Fruit fly (Drosophila melanogaster) whole organism, adult: ENCODE data around the gene CG14237.

ENCODE experiments used
- CG11617 ChIP-seq: fragments of 200-800 bp; sonication (Bioruptor generic); optimal IDR thresholded peaks from 2 replicates; lab custom pipeline; 2017; ENCODE audit warnings: mild to moderate bottlenecking, missing biosample characterization, missing genetic modification reagents, missing genetic modification characterization
- CG12768 ChIP-seq: fragments of 200-800 bp; sonication (Bioruptor generic); optimal IDR thresholded peaks from 2 replicates; lab custom pipeline; 2017; ENCODE audit warnings: missing biosample characterization, missing genetic modification characterization, mild to moderate bottlenecking, moderate library complexity, missing genetic modification reagents
- CG14711 ChIP-seq: fragments of 200-800 bp; sonication (Bioruptor generic); optimal IDR thresholded peaks from 2 replicates; lab custom pipeline; 2018; ENCODE audit warnings: missing biosample characterization, mild to moderate bottlenecking, missing genetic modification characterization, moderate library complexity
- CG1620 ChIP-seq: fragments of 200-800 bp; sonication (Bioruptor generic); optimal IDR thresholded peaks from 2 replicates; lab custom pipeline; 2016; ENCODE audit warnings: missing biosample characterization, missing genetic modification characterization
- CG33017 ChIP-seq: fragments of 200-800 bp; sonication (Bioruptor generic); optimal IDR thresholded peaks from 2 replicates; lab custom pipeline; 2018; ENCODE audit warnings: missing biosample characterization, mild to moderate bottlenecking, missing genetic modification characterization, moderate library complexity
- CG5204 ChIP-seq: fragments of 200-800 bp; sonication (Bioruptor generic); optimal IDR thresholded peaks from 2 replicates; lab custom pipeline; 2016; ENCODE audit warnings: missing biosample characterization, missing genetic modification characterization
- CG7045 ChIP-seq: fragments of 200-800 bp; sonication (Bioruptor generic); optimal IDR thresholded peaks from 2 replicates; lab custom pipeline; 2017; ENCODE audit warnings: missing biosample characterization, mild to moderate bottlenecking, missing genetic modification characterization
- CG7101 ChIP-seq: fragments of 200-800 bp; sonication (Bioruptor generic); optimal IDR thresholded peaks from 2 replicates; lab custom pipeline; 2018; ENCODE audit warnings: missing biosample characterization, mild to moderate bottlenecking, missing genetic modification characterization, moderate library complexity
- Clk ChIP-seq: fragments of 200-800 bp; sonication (Bioruptor generic); optimal IDR thresholded peaks from 2 replicates; lab custom pipeline; 2017; ENCODE audit warnings: missing biosample characterization, missing genetic modification characterization
- Crg-1 ChIP-seq: fragments of 200-800 bp; sonication (Bioruptor generic); optimal IDR thresholded peaks from 2 replicates; lab custom pipeline; 2016; ENCODE audit warnings: missing biosample characterization, missing genetic modification characterization
- Hr96 ChIP-seq: fragments of 200-800 bp; sonication (Bioruptor generic); optimal IDR thresholded peaks from 2 replicates; lab custom pipeline; 2016; ENCODE audit warnings: missing biosample characterization, missing genetic modification characterization
- Mnt ChIP-seq: fragments of 200-800 bp; sonication (Bioruptor generic); optimal IDR thresholded peaks from 2 replicates; lab custom pipeline; 2016; ENCODE audit warnings: missing biosample characterization, mild to moderate bottlenecking, missing genetic modification characterization
- bab1 ChIP-seq: fragments of 200-800 bp; sonication (Bioruptor generic); optimal IDR thresholded peaks from 3 replicates; lab custom pipeline; 2019; ENCODE audit warnings: missing biosample characterization, mild to moderate bottlenecking, missing genetic modification characterization, moderate library complexity
- cic ChIP-seq: fragments of 200-800 bp; sonication (Bioruptor generic); optimal IDR thresholded peaks from 2 replicates; lab custom pipeline; 2017; ENCODE audit warnings: missing biosample characterization, mild to moderate bottlenecking, missing genetic modification characterization, moderate library complexity
- cnc ChIP-seq, 2 experiments: fragments of >200 bp; optimal IDR thresholded peaks; 2 replicates each; lab custom pipeline; 2017
- kay ChIP-seq: fragments of 200-800 bp; sonication (Bioruptor generic); peaks from one replicate; lab custom pipeline; 2016; ENCODE audit warnings: missing biosample characterization, missing genetic modification characterization, borderline replicate concordance
- ovo ChIP-seq: fragments of 200-800 bp; sonication (Bioruptor generic); optimal IDR thresholded peaks from 2 replicates; lab custom pipeline; 2016; ENCODE audit warnings: missing biosample characterization, missing genetic modification characterization
- pad ChIP-seq: fragments of 200-800 bp; sonication (Bioruptor generic); optimal IDR thresholded peaks from 3 replicates; lab custom pipeline; 2017; ENCODE audit warnings: missing biosample characterization, missing genetic modification characterization, mild to moderate bottlenecking, moderate library complexity, missing genetic modification reagents
- tj ChIP-seq: fragments of 200-800 bp; sonication (Bioruptor generic); optimal IDR thresholded peaks from 3 replicates; lab custom pipeline; 2017; ENCODE audit warnings: missing biosample characterization, mild to moderate bottlenecking, missing genetic modification characterization, moderate library complexity
- toe ChIP-seq: fragments of 200-800 bp; sonication (Bioruptor generic); optimal IDR thresholded peaks from 2 replicates; lab custom pipeline; 2016; ENCODE audit warnings: missing biosample characterization, missing genetic modification characterization

CG14237 gene

dm6 chr3R:26499136-26499535 lies 42.5 kb downstream of the CG14237 start:
- TF ChIP-seq CG7101 (no peak), tj (GFP tag; lab: Kevin White, UChicago) (no peak), Hr96 (GFP tag; lab: Kevin White, UChicago) (no peak), CG12768 (GFP tag; lab: Kevin White, UChicago) (no peak), ovo (no peak)

dm6 chr3R:26500355-26500754 lies 43.7 kb downstream of the CG14237 start:
- TF ChIP-seq tj (GFP tag; lab: Kevin White, UChicago) (no peak), CG14711 (tag; lab: Kevin White, UChicago) (no peak), pad (GFP tag; lab: Kevin White, UChicago) (no peak), bab1 (no peak), cic (GFP tag; lab: Kevin White, UChicago) (no peak), Hr96 (GFP tag; lab: Kevin White, UChicago) (no peak), CG7101 (no peak), Clk (no peak), CG12768 (GFP tag; lab: Kevin White, UChicago) (no peak), Mnt (no peak), cnc (optimal IDR thresholded peaks at IDR 0.05; lab: Kevin White, UChicago) (no peak)

DNA sequence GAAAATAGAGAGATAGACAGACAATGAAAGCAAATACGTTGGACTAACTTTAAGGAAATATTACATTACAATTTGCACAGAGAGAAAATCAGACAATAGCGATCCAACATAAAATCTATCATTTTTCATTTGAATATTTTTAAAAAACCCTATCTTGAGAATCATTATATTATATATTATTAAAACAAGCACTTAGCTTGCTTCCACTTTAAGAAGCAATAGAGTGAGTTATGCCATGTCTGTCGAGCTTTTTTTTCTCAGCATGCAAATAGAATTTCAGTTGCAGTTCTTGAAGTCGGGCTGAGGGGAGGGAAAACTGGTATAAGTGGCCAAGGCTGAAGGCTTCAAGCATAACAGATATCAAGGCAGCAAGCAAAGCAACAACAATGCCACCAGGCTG lies 45.4 kb downstream of the CG14237 start:
- TF ChIP-seq Hr96 (GFP tag; lab: Kevin White, UChicago): no peak
- TF ChIP-seq CG11617: no peak
- no peak for TF ChIP-seq bab1
- no peak for TF ChIP-seq pad (GFP tag; lab: Kevin White, UChicago)
- no peak for TF ChIP-seq tj (GFP tag; lab: Kevin White, UChicago)

- TF ChIP-seq pad (GFP tag; lab: Kevin White, UChicago): no peak
- TF ChIP-seq bab1: no peak
- TF ChIP-seq CG33017 (tag; lab: Kevin White, UChicago): no peak
- no peak for TF ChIP-seq cic (GFP tag; lab: Kevin White, UChicago)
- TF ChIP-seq Mnt: no peak
- no peak for TF ChIP-seq CG11617
- TF ChIP-seq kay (GFP tag; lab: Kevin White, UChicago): no peak
- no peak for TF ChIP-seq CG7101
- TF ChIP-seq CG7045 (GFP tag; lab: Kevin White, UChicago): no peak
- TF ChIP-seq Crg-1 (GFP tag; lab: Kevin White, UChicago): no peak
- no peak for TF ChIP-seq CG1620
- TF ChIP-seq Hr96 (GFP tag; lab: Kevin White, UChicago): no peak
- no peak for TF ChIP-seq tj (GFP tag; lab: Kevin White, UChicago)
- TF ChIP-seq cnc (optimal IDR thresholded peaks at IDR 0.05; lab: Kevin White, UChicago): no peak
- TF ChIP-seq CG14711 (tag; lab: Kevin White, UChicago): no peak
- TF ChIP-seq toe: no peak
- TF ChIP-seq Clk: no peak
- no peak for TF ChIP-seq ovo
- no peak for TF ChIP-seq CG12768 (GFP tag; lab: Kevin White, UChicago)
- no peak for TF ChIP-seq CG5204 (GFP tag; lab: Kevin White, UChicago)
These were observed 46.2 kb downstream of the CG14237 start for dm6 chr3R:26502907-26503306.

dm6 chr3R:26503317-26503716 lies 46.6 kb downstream of the CG14237 start:
- no peak for TF ChIP-seq cnc (optimal IDR thresholded peaks at IDR 0.05; lab: Kevin White, UChicago)
- no peak for TF ChIP-seq CG33017 (tag; lab: Kevin White, UChicago)
- no peak for TF ChIP-seq kay (GFP tag; lab: Kevin White, UChicago)
- no peak for TF ChIP-seq CG7101
- peak; percentile 26 for TF ChIP-seq tj (GFP tag; lab: Kevin White, UChicago)
- no peak for TF ChIP-seq bab1
- TF ChIP-seq pad (GFP tag; lab: Kevin White, UChicago): no peak
- TF ChIP-seq Crg-1 (GFP tag; lab: Kevin White, UChicago): no peak
- TF ChIP-seq ovo: no peak
